Worm (Caenorhabditis elegans) whole organism, L3 larva: Measurements from ENCODE around the gene popl-1.

Source experiments
- ama-1 ChIP-seq: fragments of 150-350 bp; optimal IDR thresholded peaks from 2 replicates; lab custom pipeline; 2018
- daf-12 ChIP-seq: fragments of 150-350 bp; optimal IDR thresholded peaks from 2 replicates; lab custom pipeline; 2014; ENCODE audit warnings: missing biosample characterization, missing genetic modification reagents, missing genetic modification characterization
- egl-27 ChIP-seq: sonication (generic microtip); optimal IDR thresholded peaks from 4 replicates; lab custom pipeline; 2017; ENCODE audit warnings: missing biosample characterization, missing genetic modification reagents, missing genetic modification characterization
- eor-1 ChIP-seq, 2 experiments: fragments of 150-350 bp; optimal IDR thresholded peaks; 2 replicates each; lab custom pipeline; 2014 to 2018; ENCODE audit warnings: missing biosample characterization in 2 of 2, missing genetic modification characterization in 2 of 2
- fkh-10 ChIP-seq: sonication (generic microtip); optimal IDR thresholded peaks from 2 replicates; lab custom pipeline; 2017; ENCODE audit warnings: missing biosample characterization, missing genetic modification reagents, missing genetic modification characterization
- jun-1 ChIP-seq: fragments of 150-350 bp; optimal IDR thresholded peaks from 2 replicates; lab custom pipeline; 2014; ENCODE audit warnings: missing biosample characterization, missing genetic modification reagents, missing genetic modification characterization
- lin-39 ChIP-seq: fragments of 150-350 bp; optimal IDR thresholded peaks from 2 replicates; lab custom pipeline; 2018; ENCODE audit warnings: missing biosample characterization, missing genetic modification reagents, missing genetic modification characterization
- mdl-1 ChIP-seq: fragments of 150-350 bp; optimal IDR thresholded peaks from 2 replicates; lab custom pipeline; 2014; ENCODE audit warnings: missing biosample characterization, missing genetic modification characterization
- nfya-1 ChIP-seq: sonication (generic microtip); optimal IDR thresholded peaks from 2 replicates; lab custom pipeline; 2017; ENCODE audit warnings: missing genetic modification characterization, mild to moderate bottlenecking, missing compliant biosample characterization, antibody characterized with exemption, moderate library complexity; ENCODE audit not compliant: insufficient read depth
- nhr-11 ChIP-seq: fragments of 150-350 bp; optimal IDR thresholded peaks from 2 replicates; lab custom pipeline; 2014; ENCODE audit warnings: missing biosample characterization, missing genetic modification characterization
- nhr-12 ChIP-seq: fragments of 150-350 bp; optimal IDR thresholded peaks from 2 replicates; lab custom pipeline; 2014; ENCODE audit warnings: missing biosample characterization, missing genetic modification characterization
- pha-4 ChIP-seq: fragments of 150-350 bp; optimal IDR thresholded peaks from 2 replicates; lab custom pipeline; 2014; ENCODE audit warnings: missing biosample characterization, missing genetic modification reagents, missing genetic modification characterization
- pqm-1 ChIP-seq: fragments of 150-350 bp; optimal IDR thresholded peaks from 2 replicates; lab custom pipeline; 2017; ENCODE audit warnings: missing biosample characterization, missing genetic modification characterization, inconsistent platforms
- unc-62 ChIP-seq: fragments of 150-350 bp; sonication (generic microtip); optimal IDR thresholded peaks from 4 replicates; lab custom pipeline; 2014; ENCODE audit warnings: missing biosample characterization, missing genetic modification reagents, missing genetic modification characterization

ce11 chrIII:6402810-6403209 is 27.9 kb downstream of the popl-1 start:
- TF ChIP-seq mdl-1 (tag; lab: Kevin White, UChicago) (no peak), egl-27 (tag; lab: Kevin White, UChicago) (no peak), eor-1 (tag; optimal IDR thresholded peaks at IDR 0.05; lab: Kevin White, UChicago) (no peak), lin-39 (tag; lab: Kevin White, UChicago) (no peak), fkh-10 (no peak), unc-62 (GFP tag; lab: Kevin White, UChicago) (no peak), nhr-11 (tag; lab: Kevin White, UChicago) (no peak), nhr-12 (tag; lab: Kevin White, UChicago) (no peak), jun-1 (tag; lab: Kevin White, UChicago) (no peak), nfya-1 (no peak), daf-12 (tag; lab: Kevin White, UChicago) (no peak), ama-1 (lab: Kevin White, UChicago) (no peak), pha-4 (no peak), pqm-1 (tag; lab: Kevin White, UChicago) (no peak)
